Worm (Caenorhabditis elegans) whole organism, late embryonic: ENCODE measurements around the gene kin-4.

Experiments used
- C38D4.7 ChIP-seq: fragments of 200-800 bp; sonication (Bioruptor generic); optimal IDR thresholded peaks from 2 replicates; lab custom pipeline; 2018; ENCODE audit warnings: mild to moderate bottlenecking, missing genetic modification characterization, moderate library complexity, missing compliant biosample characterization
- F13H6.1 ChIP-seq: sonication (generic microtip); optimal IDR thresholded peaks from 2 replicates; lab custom pipeline; 2016; ENCODE audit warnings: missing genetic modification characterization, missing compliant biosample characterization
- K02D7.2 ChIP-seq: sonication (generic microtip); optimal IDR thresholded peaks from 2 replicates; lab custom pipeline; 2017; ENCODE audit warnings: mild to moderate bottlenecking, missing genetic modification characterization, missing compliant biosample characterization
- K09A11.1 ChIP-seq: sonication (generic microtip); optimal IDR thresholded peaks from 2 replicates; lab custom pipeline; 2017; ENCODE audit warnings: antibody characterized with exemption, mild to moderate bottlenecking, missing genetic modification characterization, missing compliant biosample characterization; ENCODE audit not compliant: insufficient read depth
- T23F11.4 ChIP-seq: fragments of 200-800 bp; sonication (Bioruptor generic); optimal IDR thresholded peaks from 2 replicates; lab custom pipeline; 2018; ENCODE audit warnings: mild to moderate bottlenecking, missing genetic modification characterization, missing compliant biosample characterization
- ceh-14 ChIP-seq: sonication (generic microtip); optimal IDR thresholded peaks from 2 replicates; lab custom pipeline; 2016; ENCODE audit warnings: missing genotype, missing genetic modification characterization, missing compliant biosample characterization
- ceh-18 ChIP-seq: sonication (generic microtip); optimal IDR thresholded peaks from 2 replicates; lab custom pipeline; 2016; ENCODE audit warnings: missing genetic modification characterization, missing compliant biosample characterization
- ceh-19 ChIP-seq: fragments of 200-800 bp; sonication (Bioruptor generic); optimal IDR thresholded peaks from 2 replicates; lab custom pipeline; 2018; ENCODE audit warnings: mild to moderate bottlenecking, missing genetic modification characterization, missing compliant biosample characterization
- ceh-22 ChIP-seq: sonication (generic microtip); optimal IDR thresholded peaks from 2 replicates; lab custom pipeline; 2017; ENCODE audit warnings: missing biosample characterization, missing genetic modification characterization
- ceh-24 ChIP-seq: sonication (generic microtip); optimal IDR thresholded peaks from 2 replicates; lab custom pipeline; 2016; ENCODE audit warnings: mild to moderate bottlenecking, missing genetic modification characterization, missing compliant biosample characterization
- ceh-34 ChIP-seq: sonication (generic microtip); optimal IDR thresholded peaks from 2 replicates; lab custom pipeline; 2016; ENCODE audit warnings: mild to moderate bottlenecking, missing genetic modification characterization, missing compliant biosample characterization
- ceh-48 ChIP-seq: sonication (generic microtip); optimal IDR thresholded peaks from 2 replicates; lab custom pipeline; 2016; ENCODE audit warnings: missing genetic modification characterization, inconsistent platforms, missing compliant biosample characterization
- ceh-9 ChIP-seq: sonication (generic microtip); optimal IDR thresholded peaks from 2 replicates; lab custom pipeline; 2016; ENCODE audit warnings: mild to moderate bottlenecking, missing genetic modification characterization, inconsistent platforms, missing compliant biosample characterization
- dmd-4 ChIP-seq: sonication (generic microtip); optimal IDR thresholded peaks from 2 replicates; lab custom pipeline; 2016; ENCODE audit warnings: borderline replicate concordance, missing genetic modification characterization, missing compliant biosample characterization
- elt-4 ChIP-seq: sonication (generic microtip); optimal IDR thresholded peaks from 2 replicates; lab custom pipeline; 2016; ENCODE audit warnings: missing genetic modification characterization, missing compliant biosample characterization
- ets-4 ChIP-seq: sonication (generic microtip); optimal IDR thresholded peaks from 2 replicates; lab custom pipeline; 2016; ENCODE audit warnings: missing genetic modification characterization, missing compliant biosample characterization
- fkh-10 ChIP-seq: fragments of 150-350 bp; optimal IDR thresholded peaks from 2 replicates; lab custom pipeline; 2014; ENCODE audit warnings: missing biosample characterization, missing genetic modification reagents, missing genetic modification characterization
- fkh-6 ChIP-seq: sonication (generic microtip); optimal IDR thresholded peaks from 2 replicates; lab custom pipeline; 2016; ENCODE audit warnings: missing genetic modification characterization, missing compliant biosample characterization
- gmeb-2 ChIP-seq: sonication (generic microtip); optimal IDR thresholded peaks from 2 replicates; lab custom pipeline; 2016; ENCODE audit warnings: missing genetic modification characterization, inconsistent platforms, missing compliant biosample characterization
- hlh-6 ChIP-seq: sonication (generic microtip); optimal IDR thresholded peaks from 2 replicates; lab custom pipeline; 2016; ENCODE audit warnings: missing genotype, missing genetic modification characterization, missing compliant biosample characterization
- hlh-8 ChIP-seq: sonication (generic microtip); optimal IDR thresholded peaks from 2 replicates; lab custom pipeline; 2016; ENCODE audit warnings: missing genotype, missing genetic modification characterization, missing compliant biosample characterization
- lim-6 ChIP-seq: sonication (generic microtip); optimal IDR thresholded peaks from 2 replicates; lab custom pipeline; 2016; ENCODE audit warnings: missing genetic modification characterization, missing compliant biosample characterization
- lin-11 ChIP-seq: fragments of 200-800 bp; sonication (Bioruptor generic); optimal IDR thresholded peaks from 2 replicates; lab custom pipeline; 2018; ENCODE audit warnings: mild to moderate bottlenecking, missing genetic modification characterization, missing compliant biosample characterization
- mec-3 ChIP-seq: sonication (generic microtip); optimal IDR thresholded peaks from 2 replicates; lab custom pipeline; 2016; ENCODE audit warnings: borderline replicate concordance, missing genetic modification characterization, missing compliant biosample characterization
- nfya-1 ChIP-seq: sonication (generic microtip); optimal IDR thresholded peaks from 2 replicates; lab custom pipeline; 2017; ENCODE audit warnings: missing genetic modification characterization, mild to moderate bottlenecking, missing compliant biosample characterization, antibody characterized with exemption, moderate library complexity
- odd-2 ChIP-seq: sonication (generic microtip); optimal IDR thresholded peaks from 2 replicates; lab custom pipeline; 2017; ENCODE audit warnings: antibody characterized with exemption, mild to moderate bottlenecking, missing genetic modification characterization, missing compliant biosample characterization
- pat-9 ChIP-seq: fragments of 200-800 bp; sonication (Bioruptor generic); optimal IDR thresholded peaks from 2 replicates; lab custom pipeline; 2018; ENCODE audit warnings: mild to moderate bottlenecking, missing genetic modification characterization, moderate library complexity, missing compliant biosample characterization
- pha-2 ChIP-seq: sonication (generic microtip); optimal IDR thresholded peaks from 2 replicates; lab custom pipeline; 2017; ENCODE audit warnings: mild to moderate bottlenecking, missing genetic modification characterization, missing compliant biosample characterization
- rnt-1 ChIP-seq: sonication (generic microtip); optimal IDR thresholded peaks from 2 replicates; lab custom pipeline; 2016; ENCODE audit warnings: missing genetic modification characterization, missing compliant biosample characterization
- sox-2 ChIP-seq: fragments of 200-800 bp; sonication (Bioruptor generic); IDR thresholded peaks from 2 replicates; pipeline ENCODE4 v1.3.6; 2022; ENCODE audit warnings: missing genetic modification reagents, missing genetic modification characterization, missing compliant biosample characterization
- sox-4 ChIP-seq: sonication (generic microtip); optimal IDR thresholded peaks from 2 replicates; lab custom pipeline; 2017; ENCODE audit warnings: mild to moderate bottlenecking, missing genetic modification characterization, inconsistent platforms, missing compliant biosample characterization
- syd-9 ChIP-seq: sonication (generic microtip); optimal IDR thresholded peaks from 2 replicates; lab custom pipeline; 2016; ENCODE audit warnings: mild to moderate bottlenecking, missing genetic modification characterization, moderate library complexity, missing compliant biosample characterization
- tbx-7 ChIP-seq: sonication (generic microtip); optimal IDR thresholded peaks from 2 replicates; lab custom pipeline; 2016; ENCODE audit warnings: missing genotype, missing genetic modification characterization, missing compliant biosample characterization
- ttx-3 ChIP-seq: sonication (generic microtip); optimal IDR thresholded peaks from 2 replicates; lab custom pipeline; 2016; ENCODE audit warnings: missing genetic modification reagents, missing genetic modification characterization, missing compliant biosample characterization
- unc-42 ChIP-seq: sonication (generic microtip); optimal IDR thresholded peaks from 2 replicates; lab custom pipeline; 2016; ENCODE audit warnings: missing genotype, missing genetic modification characterization, missing compliant biosample characterization
- unc-55 ChIP-seq: sonication (generic microtip); optimal IDR thresholded peaks from 2 replicates; lab custom pipeline; 2017; ENCODE audit warnings: missing biosample characterization, missing genetic modification reagents, missing genetic modification characterization
- unc-86 ChIP-seq: sonication (generic microtip); optimal IDR thresholded peaks from 2 replicates; lab custom pipeline; 2016; ENCODE audit warnings: missing genetic modification characterization, missing compliant biosample characterization
- zip-5 ChIP-seq: sonication (generic microtip); optimal IDR thresholded peaks from 2 replicates; lab custom pipeline; 2016; ENCODE audit warnings: missing genetic modification characterization, missing compliant biosample characterization
- ztf-16 ChIP-seq: sonication (generic microtip); optimal IDR thresholded peaks from 2 replicates; lab custom pipeline; 2017; ENCODE audit warnings: missing genetic modification characterization, missing compliant biosample characterization

kin-4 gene

DNA sequence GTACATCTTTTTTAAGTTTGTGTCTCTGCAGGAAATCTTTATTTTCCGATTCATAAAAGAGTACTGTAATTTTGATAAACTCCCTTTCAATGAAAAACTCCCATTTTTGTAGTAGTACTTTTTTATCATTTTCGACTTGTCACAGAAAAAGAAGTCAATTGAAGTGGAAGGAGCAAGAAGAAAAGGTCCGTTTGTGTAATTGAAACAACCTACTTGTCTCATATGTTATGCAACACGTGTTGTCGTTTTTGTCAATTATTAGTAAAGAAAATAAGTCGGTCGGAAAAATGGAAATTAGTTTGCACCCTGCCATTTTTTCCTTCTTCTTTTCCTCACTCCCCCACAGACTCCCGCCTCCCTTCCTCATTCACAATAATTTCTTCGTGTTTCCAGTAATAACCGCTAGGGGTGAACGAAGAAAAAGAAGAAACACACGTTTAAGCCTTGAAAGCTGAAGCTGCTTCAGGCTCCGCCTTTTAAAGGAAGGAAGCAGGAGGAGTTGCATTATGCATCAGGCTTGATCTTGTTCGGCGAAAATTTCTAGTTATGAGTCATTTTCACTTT lies 33.2 kb downstream of the kin-4 start:
- TF ChIP-seq unc-42 (tag; lab: Kevin White, UChicago) (no peak), C38D4.7 (GFP tag; lab: Kevin White, UChicago) (no peak), ceh-24 (tag; lab: Kevin White, UChicago) (no peak), hlh-6 (no peak), gmeb-2 (tag; lab: Kevin White, UChicago) (no peak), ztf-16 (tag; lab: Kevin White, UChicago) (no peak), ceh-22 (tag; lab: Kevin White, UChicago) (no peak), ceh-18 (tag; lab: Kevin White, UChicago) (no peak), ceh-34 (tag; lab: Kevin White, UChicago) (no peak), lin-11 (tag; lab: Kevin White, UChicago) (no peak), T23F11.4 (GFP tag; lab: Kevin White, UChicago) (no peak), zip-5 (tag; lab: Kevin White, UChicago) (no peak), pha-2 (tag; lab: Kevin White, UChicago) (no peak), sox-2 (GFP tag; lab: Robert Waterston, UW) (no peak), odd-2 (tag; lab: Kevin White, UChicago) (no peak), fkh-10 (GFP tag; lab: Kevin White, UChicago) (no peak), F13H6.1 (tag; lab: Kevin White, UChicago) (no peak), fkh-6 (tag; lab: Kevin White, UChicago) (no peak), ceh-48 (tag; lab: Kevin White, UChicago) (no peak)

DNA sequence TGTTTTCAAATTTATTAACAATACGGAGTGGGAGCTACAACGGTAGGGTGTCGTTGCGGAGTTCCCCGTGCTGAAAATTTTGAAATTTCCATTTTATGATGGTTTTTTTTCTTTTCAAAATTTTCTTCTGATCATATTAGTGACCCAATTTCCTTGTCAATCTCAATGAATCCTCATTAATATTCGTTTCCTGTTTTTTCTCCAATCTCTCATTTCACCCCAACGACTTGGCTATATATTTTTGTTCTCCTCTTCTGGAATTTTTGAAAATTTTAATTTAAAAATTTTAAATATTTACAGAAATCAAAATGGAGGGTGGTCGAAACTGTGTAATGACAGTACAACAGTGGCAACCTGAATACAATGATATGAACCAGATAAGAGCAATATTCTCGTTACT lies 34.1 kb downstream of the kin-4 start, which contains the start of gene npr-3:
npr-3 (plus strand) TSS at position 301 of the 400 bp plus-strand sequence.
- TF ChIP-seq ceh-19 (no peak), sox-2 (GFP tag; lab: Robert Waterston, UW) (no peak), syd-9 (tag; lab: Kevin White, UChicago) (no peak), dmd-4 (tag; lab: Kevin White, UChicago) (no peak), ceh-24 (tag; lab: Kevin White, UChicago) (no peak), K09A11.1 (tag; lab: Kevin White, UChicago) (no peak), lim-6 (tag; lab: Kevin White, UChicago) (no peak), ets-4 (no peak), T23F11.4 (GFP tag; lab: Kevin White, UChicago) (no peak), ttx-3 (tag; lab: Kevin White, UChicago) (no peak), unc-55 (GFP tag; lab: Kevin White, UChicago) (no peak), tbx-7 (tag; lab: Kevin White, UChicago) (no peak), rnt-1 (tag; lab: Kevin White, UChicago) (no peak)

DNA sequence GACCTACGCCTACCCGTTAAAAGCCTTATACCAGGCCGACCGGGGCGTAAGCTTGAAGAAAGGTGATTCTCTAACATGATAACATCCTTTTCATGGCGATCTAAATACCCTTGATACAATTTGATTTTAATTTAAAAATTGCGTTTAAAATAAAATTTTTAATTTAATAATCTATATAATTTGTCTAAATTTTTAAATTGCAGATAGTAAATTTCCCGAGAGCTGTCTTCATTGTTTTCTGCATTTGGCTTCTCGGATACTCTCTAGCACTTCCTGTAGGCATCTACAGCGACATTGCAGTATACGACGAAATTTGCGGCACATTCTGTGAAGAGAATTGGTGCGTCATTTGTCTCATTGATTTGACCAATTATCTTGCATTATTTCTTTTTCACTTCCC lies 35.8 kb downstream of the kin-4 start:
- TF ChIP-seq nfya-1 (tag; lab: Kevin White, UChicago) (no peak), sox-2 (GFP tag; lab: Robert Waterston, UW) (no peak), ets-4 (no peak), ceh-22 (tag; lab: Kevin White, UChicago) (no peak), ceh-34 (tag; lab: Kevin White, UChicago) (no peak), sox-4 (no peak), K02D7.2 (tag; lab: Kevin White, UChicago) (no peak), pat-9 (tag; lab: Kevin White, UChicago) (no peak), mec-3 (tag; lab: Kevin White, UChicago) (no peak)

DNA sequence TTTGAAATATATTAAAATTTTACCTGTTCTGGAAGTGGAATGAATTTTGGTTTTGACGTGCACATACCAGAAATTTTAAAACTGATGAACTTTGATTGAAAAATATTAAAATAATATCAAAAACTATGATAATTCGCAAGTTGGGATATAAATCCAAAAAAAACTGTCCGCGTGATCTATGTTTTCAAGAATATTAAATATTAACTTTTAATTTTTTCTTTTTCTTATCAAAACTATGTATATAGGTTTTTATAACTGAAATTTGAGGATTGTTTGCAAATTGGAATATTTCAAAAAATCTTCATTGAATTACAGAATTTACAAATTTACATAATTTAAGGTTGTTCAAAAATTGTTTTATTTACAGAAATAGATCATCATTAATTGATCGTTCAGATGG lies 39.6 kb downstream of the kin-4 start, which contains the start of gene C10C6.3:
C10C6.3 (minus strand) TSS at position 101 of the 400 bp plus-strand sequence.
- TF ChIP-seq ceh-14 (tag; lab: Kevin White, UChicago): no peak
- TF ChIP-seq ceh-9 (tag; lab: Kevin White, UChicago): no peak
- TF ChIP-seq unc-86 (tag; lab: Kevin White, UChicago): no peak
- TF ChIP-seq tbx-7 (tag; lab: Kevin White, UChicago): no peak
- no peak for TF ChIP-seq rnt-1 (tag; lab: Kevin White, UChicago)
- no peak for TF ChIP-seq elt-4 (tag; lab: Kevin White, UChicago)
- no peak for TF ChIP-seq hlh-8
- TF ChIP-seq ceh-34 (tag; lab: Kevin White, UChicago): no peak
- TF ChIP-seq sox-2 (GFP tag; lab: Robert Waterston, UW): no peak
- TF ChIP-seq K02D7.2 (tag; lab: Kevin White, UChicago): no peak
